Fruit fly (Drosophila melanogaster) whole organism, embryonic: ENCODE results near the gene Cyp313a3.

Experiments used
- ATbp ChIP-seq: fragments of 200-800 bp; sonication (Bioruptor generic); optimal IDR thresholded peaks from 2 replicates; lab custom pipeline; 2017; ENCODE audit warnings: missing biosample characterization, mild to moderate bottlenecking, missing genetic modification characterization, missing genetic modification reagents
- CG1024 ChIP-seq: fragments of 200-800 bp; sonication (Bioruptor generic); IDR thresholded peaks from 2 replicates; pipeline ENCODE4 v1.3.6; 2022; ENCODE audit warnings: missing biosample characterization, missing genetic modification characterization
- CG15479 ChIP-seq: fragments of 200-800 bp; sonication (Bioruptor generic); optimal IDR thresholded peaks from 3 replicates; lab custom pipeline; 2019; ENCODE audit warnings: missing biosample characterization, mild to moderate bottlenecking, missing genetic modification characterization, moderate library complexity
- CG15601 ChIP-seq: fragments of 200-800 bp; sonication (Bioruptor generic); optimal IDR thresholded peaks from 3 replicates; lab custom pipeline; 2019; ENCODE audit warnings: missing biosample characterization, mild to moderate bottlenecking, missing genetic modification characterization, moderate library complexity
- CG15696 ChIP-seq: fragments of 200-800 bp; sonication (Bioruptor generic); optimal IDR thresholded peaks from 2 replicates; lab custom pipeline; 2019; ENCODE audit warnings: missing biosample characterization, mild to moderate bottlenecking, missing genetic modification characterization, moderate library complexity
- CG1603 ChIP-seq: fragments of 200-800 bp; sonication (Bioruptor generic); optimal IDR thresholded peaks from 2 replicates; lab custom pipeline; 2019; ENCODE audit warnings: missing biosample characterization, mild to moderate bottlenecking, missing genetic modification characterization, moderate library complexity
- CG16779 ChIP-seq: fragments of 200-800 bp; sonication (Bioruptor generic); IDR thresholded peaks from 2 replicates; pipeline ENCODE4 v1.3.6; 2022; ENCODE audit warnings: missing biosample characterization, missing genetic modification characterization
- CG2678 ChIP-seq: fragments of 200-800 bp; sonication (Bioruptor generic); optimal IDR thresholded peaks from 3 replicates; lab custom pipeline; 2019; ENCODE audit warnings: missing biosample characterization, mild to moderate bottlenecking, missing genetic modification characterization, moderate library complexity
- CG2875 ChIP-seq: fragments of 200-800 bp; sonication (Bioruptor generic); optimal IDR thresholded peaks from 2 replicates; lab custom pipeline; 2017; ENCODE audit warnings: missing biosample characterization, mild to moderate bottlenecking, missing genetic modification characterization, missing genetic modification reagents
- CG31441 ChIP-seq: fragments of 200-800 bp; sonication (Bioruptor generic); IDR thresholded peaks from 2 replicates; pipeline ENCODE4 v1.3.6; 2022; ENCODE audit warnings: missing biosample characterization, missing genetic modification characterization
- CG33557 ChIP-seq: fragments of 200-800 bp; sonication (Bioruptor generic); optimal IDR thresholded peaks from 2 replicates; lab custom pipeline; 2019; ENCODE audit warnings: missing biosample characterization, mild to moderate bottlenecking, missing genetic modification characterization, moderate library complexity
- CG3407 ChIP-seq: fragments of 200-800 bp; sonication (Bioruptor generic); optimal IDR thresholded peaks from 2 replicates; lab custom pipeline; 2018; ENCODE audit warnings: missing biosample characterization, mild to moderate bottlenecking, missing genetic modification characterization
- CG4707 ChIP-seq: fragments of 200-800 bp; sonication (Bioruptor generic); optimal IDR thresholded peaks from 2 replicates; lab custom pipeline; 2018; ENCODE audit warnings: missing biosample characterization, mild to moderate bottlenecking, missing genetic modification characterization, moderate library complexity
- CG5180 ChIP-seq: fragments of 200-800 bp; sonication (Bioruptor generic); optimal IDR thresholded peaks from 3 replicates; lab custom pipeline; 2017; ENCODE audit warnings: missing biosample characterization, missing genetic modification characterization, mild to moderate bottlenecking, moderate library complexity, missing genetic modification reagents
- CG8359 ChIP-seq: fragments of 200-800 bp; sonication (Bioruptor generic); optimal IDR thresholded peaks from 2 replicates; lab custom pipeline; 2017; ENCODE audit warnings: missing biosample characterization, mild to moderate bottlenecking, missing genetic modification characterization, borderline replicate concordance
- CG8388 ChIP-seq: fragments of 200-800 bp; sonication (Bioruptor generic); optimal IDR thresholded peaks from 2 replicates; lab custom pipeline; 2019; ENCODE audit warnings: missing biosample characterization, mild to moderate bottlenecking, missing genetic modification characterization, moderate library complexity
- D ChIP-seq, 2 experiments: fragments of 200-800 bp in 1 of 2; fragments of >200 bp in 1 of 2; sonication (Bioruptor generic) in 1 of 2; optimal IDR thresholded peaks; 2 replicates in 1 of 2; 3 replicates in 1 of 2; lab custom pipeline; 2017; ENCODE audit warnings: mild to moderate bottlenecking in 1 of 2, missing biosample characterization in 1 of 2, missing genetic modification characterization in 1 of 2, missing genetic modification reagents in 1 of 2
- Dek ChIP-seq: fragments of 200-800 bp; sonication (Bioruptor generic); optimal IDR thresholded peaks from 3 replicates; lab custom pipeline; 2019; ENCODE audit warnings: missing biosample characterization, mild to moderate bottlenecking, missing genetic modification characterization, moderate library complexity
- Hand ChIP-seq: fragments of 200-800 bp; sonication (Bioruptor generic); optimal IDR thresholded peaks from 2 replicates; lab custom pipeline; 2017; ENCODE audit warnings: mild to moderate bottlenecking, missing biosample characterization, missing genetic modification reagents, missing genetic modification characterization
- NfI ChIP-seq: fragments of 200-800 bp; sonication (Bioruptor generic); optimal IDR thresholded peaks from 3 replicates; lab custom pipeline; 2018; ENCODE audit warnings: missing biosample characterization, mild to moderate bottlenecking, missing genetic modification characterization, moderate library complexity
- Sox100B ChIP-seq: fragments of 200-800 bp; sonication (Bioruptor generic); optimal IDR thresholded peaks from 3 replicates; lab custom pipeline; 2018; ENCODE audit warnings: missing biosample characterization, mild to moderate bottlenecking, missing genetic modification characterization
- Spps ChIP-seq: fragments of 200-800 bp; sonication (Bioruptor generic); optimal IDR thresholded peaks from 2 replicates; lab custom pipeline; 2018; ENCODE audit warnings: missing biosample characterization, mild to moderate bottlenecking, missing genetic modification characterization
- Xrp1 ChIP-seq: fragments of 200-800 bp; sonication (Bioruptor generic); IDR thresholded peaks from 2 replicates; pipeline ENCODE4 v1.3.6; 2022; ENCODE audit warnings: missing biosample characterization, missing genetic modification characterization
- ac ChIP-seq: fragments of 200-800 bp; sonication (Bioruptor generic); optimal IDR thresholded peaks from 3 replicates; lab custom pipeline; 2017; ENCODE audit warnings: missing biosample characterization, mild to moderate bottlenecking, missing genetic modification characterization
- ara ChIP-seq: fragments of 200-800 bp; sonication (Bioruptor generic); IDR thresholded peaks from 2 replicates; pipeline ENCODE4 v1.3.6; 2022; ENCODE audit warnings: missing biosample characterization, missing genetic modification characterization
- bsh ChIP-seq, 2 experiments: fragments of 200-800 bp; sonication (Bioruptor generic); optimal IDR thresholded peaks; 2 replicates each; lab custom pipeline; 2017 to 2018; ENCODE audit warnings: mild to moderate bottlenecking in 2 of 2, missing biosample characterization in 2 of 2, missing genetic modification characterization in 2 of 2, moderate library complexity in 1 of 2
- cato ChIP-seq: fragments of 200-800 bp; sonication (Bioruptor generic); optimal IDR thresholded peaks from 2 replicates; lab custom pipeline; 2016; ENCODE audit warnings: missing biosample characterization, missing genetic modification characterization, borderline replicate concordance
- cwo ChIP-seq: fragments of 200-800 bp; sonication (Bioruptor generic); optimal IDR thresholded peaks from 3 replicates; lab custom pipeline; 2017; ENCODE audit warnings: missing biosample characterization, missing genetic modification characterization, mild to moderate bottlenecking, moderate library complexity, missing genetic modification reagents
- dati ChIP-seq: fragments of 200-800 bp; sonication (Bioruptor generic); IDR thresholded peaks from 2 replicates; pipeline ENCODE4 v1.3.6; 2022; ENCODE audit warnings: missing biosample characterization, missing genetic modification characterization
- dmrt11E ChIP-seq: fragments of 200-800 bp; sonication (Bioruptor generic); optimal IDR thresholded peaks from 3 replicates; lab custom pipeline; 2018; ENCODE audit warnings: missing biosample characterization, mild to moderate bottlenecking, missing genetic modification characterization, moderate library complexity
- fd64A ChIP-seq: fragments of 200-800 bp; sonication (Bioruptor generic); optimal IDR thresholded peaks from 3 replicates; lab custom pipeline; 2018; ENCODE audit warnings: missing biosample characterization, mild to moderate bottlenecking, missing genetic modification characterization
- jigr1 ChIP-seq: fragments of 200-800 bp; sonication (Bioruptor generic); IDR thresholded peaks from 3 replicates; pipeline ENCODE4 v1.3.6; 2022; ENCODE audit warnings: missing biosample characterization, missing genetic modification characterization
- kni ChIP-seq: fragments of 200-800 bp; sonication (Bioruptor generic); optimal IDR thresholded peaks from 3 replicates; lab custom pipeline; 2017; ENCODE audit warnings: mild to moderate bottlenecking, missing biosample characterization, missing genetic modification reagents, missing genetic modification characterization
- lola ChIP-seq, 3 experiments: fragments of >200 bp in 2 of 3; fragments of 200-800 bp in 1 of 3; sonication (Bioruptor generic) in 1 of 3; optimal IDR thresholded peaks; 2 replicates each; lab custom pipeline; 2017 to 2019; ENCODE audit warnings: missing biosample characterization in 3 of 3, missing genetic modification characterization in 3 of 3, mild to moderate bottlenecking in 1 of 3, moderate library complexity in 1 of 3
- odd ChIP-seq: fragments of 200-800 bp; sonication (Bioruptor generic); optimal IDR thresholded peaks from 2 replicates; lab custom pipeline; 2017; ENCODE audit warnings: missing biosample characterization, mild to moderate bottlenecking, missing genetic modification characterization
- org-1 ChIP-seq: fragments of 200-800 bp; sonication (Bioruptor generic); optimal IDR thresholded peaks from 2 replicates; lab custom pipeline; 2017; ENCODE audit warnings: missing biosample characterization, missing genetic modification characterization
- p53 ChIP-seq: fragments of 200-800 bp; sonication (Bioruptor generic); optimal IDR thresholded peaks from 2 replicates; lab custom pipeline; 2016; ENCODE audit warnings: missing biosample characterization, missing genetic modification characterization
- sd ChIP-seq: fragments of 200-800 bp; sonication (Bioruptor generic); optimal IDR thresholded peaks from 3 replicates; lab custom pipeline; 2018; ENCODE audit warnings: missing biosample characterization, mild to moderate bottlenecking, missing genetic modification characterization, moderate library complexity
- sens ChIP-seq: fragments of 200-800 bp; sonication (Bioruptor generic); peaks from one replicate; lab custom pipeline; 2016; ENCODE audit warnings: missing biosample characterization, missing genetic modification characterization
- tll ChIP-seq, 2 experiments: fragments of 200-800 bp in 1 of 2; fragments of >200 bp in 1 of 2; sonication (Bioruptor generic) in 1 of 2; optimal IDR thresholded peaks; 2 replicates each; lab custom pipeline; 2017 to 2019; ENCODE audit warnings: missing biosample characterization in 2 of 2, missing genetic modification characterization in 2 of 2, mild to moderate bottlenecking in 1 of 2, moderate library complexity in 1 of 2
- twi ChIP-seq: fragments of 200-800 bp; optimal IDR thresholded peaks from 2 replicates; lab custom pipeline; 2019; ENCODE audit warnings: missing biosample characterization, mild to moderate bottlenecking, missing genetic modification characterization, moderate library complexity
- wek ChIP-seq: fragments of 200-800 bp; sonication (Bioruptor generic); optimal IDR thresholded peaks from 3 replicates; lab custom pipeline; 2018; ENCODE audit warnings: missing biosample characterization, mild to moderate bottlenecking, missing genetic modification characterization, moderate library complexity
- zfh1 ChIP-seq: fragments of 200-800 bp; sonication (Bioruptor generic); IDR thresholded peaks from 3 replicates; pipeline ENCODE4 v1.3.6; 2022; ENCODE audit warnings: missing biosample characterization, missing genetic modification characterization

Cyp313a3 gene

DNA sequence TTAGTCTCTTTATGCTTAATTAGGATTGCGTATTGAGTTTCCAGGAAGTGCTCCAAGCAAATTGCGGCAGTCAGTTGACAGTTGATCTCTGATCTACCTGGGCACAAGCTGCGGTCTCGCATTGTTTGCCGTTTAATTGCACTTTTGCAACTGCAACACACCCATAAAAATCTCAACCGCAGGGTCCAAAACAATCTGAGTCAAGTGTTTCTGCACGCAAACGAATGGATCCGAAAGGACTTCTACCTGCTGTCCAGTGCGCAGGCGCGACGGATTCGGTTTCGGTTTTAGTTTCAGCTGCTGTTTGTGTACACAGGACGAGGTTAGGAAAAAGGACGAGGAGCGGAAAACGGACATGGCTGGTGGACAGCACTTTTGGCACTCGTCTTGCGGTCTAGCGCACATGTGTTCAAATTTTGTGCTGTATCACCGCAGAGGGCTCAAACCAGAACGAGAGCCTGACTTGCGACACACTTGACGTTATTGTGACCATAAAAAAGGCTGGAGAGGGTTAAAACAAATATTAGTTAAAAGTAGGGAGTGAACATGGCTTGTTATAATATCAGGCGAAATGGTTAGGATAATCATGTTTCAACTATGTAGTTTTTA lies 13.5 kb upstream of the Cyp313a3 start (continued):
- TF ChIP-seq kni (GFP tag; lab: Kevin White, UChicago): no peak
- TF ChIP-seq ac (GFP tag; lab: Kevin White, UChicago): peak; percentile 59
- no peak for TF ChIP-seq Dek (tag; lab: Kevin White, UChicago)
- no peak for TF ChIP-seq Spps (tag; lab: Kevin White, UChicago)
- TF ChIP-seq NfI (GFP tag; lab: Kevin White, UChicago): no peak
- TF ChIP-seq D (optimal IDR thresholded peaks at IDR 0.05; lab: Kevin White, UChicago): peak; percentile 92
- TF ChIP-seq D (GFP tag; optimal IDR thresholded peaks at IDR 0.05; lab: Kevin White, UChicago): no peak
- TF ChIP-seq, all 482 proteins: peak for 10

DNA sequence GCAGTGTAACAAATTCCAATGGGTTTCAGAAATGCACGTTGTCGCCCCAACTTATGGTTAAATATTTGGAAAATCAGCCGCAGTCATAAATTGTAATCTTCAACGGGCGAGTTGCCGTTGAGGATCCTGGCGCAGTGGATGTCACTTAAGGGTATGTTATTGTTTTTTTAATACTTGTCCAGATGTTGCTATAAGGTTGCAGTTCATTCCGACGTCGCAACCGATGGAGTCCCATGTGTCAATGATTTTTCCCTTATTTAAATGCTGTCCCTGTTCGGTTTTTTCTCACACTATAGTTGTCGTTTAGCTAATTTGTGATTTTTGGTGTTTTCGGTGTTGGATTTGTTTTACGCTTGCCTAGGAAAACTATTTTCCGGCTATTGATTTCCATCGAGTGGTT lies 12.5 kb upstream of the Cyp313a3 start:
- TF ChIP-seq twi (tag; lab: Kevin White, UChicago) (peak; percentile 94), ara (no peak), CG1024 (GFP tag; lab: Robert Waterston, UW) (no peak)
- TF ChIP-seq, all 482 proteins: peak for 1

DNA sequence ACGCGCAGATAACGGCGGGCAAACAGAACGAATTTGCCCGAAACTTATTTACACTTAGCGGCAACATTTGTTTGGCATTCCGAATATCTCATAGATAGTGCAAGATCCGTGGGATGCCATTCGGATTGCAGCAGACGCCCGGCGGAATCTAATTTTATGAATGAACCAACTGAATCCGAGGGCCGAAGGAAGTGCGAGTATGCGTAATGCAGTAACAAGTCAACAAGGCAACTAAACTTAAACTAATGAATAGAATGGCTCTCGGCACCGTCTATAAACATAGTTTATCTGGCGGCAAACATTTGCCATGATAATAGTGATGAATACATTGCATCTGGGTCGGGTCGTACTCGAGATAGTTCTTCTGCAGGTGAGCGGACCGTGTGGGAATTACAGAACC lies 11.1 kb upstream of the Cyp313a3 start:
- TF ChIP-seq CG8388 (GFP tag; lab: Kevin White, UChicago) (no peak), CG16779 (GFP tag; lab: Robert Waterston, UW) (no peak), Hand (no peak), fd64A (peak; percentile 8), ac (GFP tag; lab: Kevin White, UChicago) (peak; percentile 5), CG15696 (peak; percentile 25), tll (GFP tag; optimal IDR thresholded peaks at IDR 0.05; lab: Kevin White, UChicago) (peak in 1 of 2 experiments; percentile 8), cwo (GFP tag; lab: Kevin White, UChicago) (no peak), CG15601 (tag; lab: Kevin White, UChicago) (peak; percentile 45), jigr1 (GFP tag; lab: Robert Waterston, UW) (no peak), Sox100B (GFP tag; lab: Kevin White, UChicago) (peak; percentile 8), CG1603 (tag; lab: Kevin White, UChicago) (peak; percentile 41), cato (GFP tag; lab: Kevin White, UChicago) (no peak), CG2678 (tag; lab: Kevin White, UChicago) (peak; percentile 26), ATbp (peak; percentile 60), p53 (no peak), sd (tag; lab: Kevin White, UChicago) (peak; percentile 18), Xrp1 (GFP tag; lab: Robert Waterston, UW) (0 out of 2 replicates have a peak, but pooled peaks have one; percentile 15), wek (GFP tag; lab: Kevin White, UChicago) (peak; percentile 42), zfh1 (GFP tag; lab: Robert Waterston, UW) (0 out of 3 replicates have a peak, but pooled peaks have one; percentile 7), CG4707 (GFP tag; lab: Kevin White, UChicago) (no peak), dmrt11E (tag; lab: Kevin White, UChicago) (peak; percentile 20), CG2875 (peak; percentile 4), lola (GFP tag; optimal IDR thresholded peaks at IDR 0.05; lab: Kevin White, UChicago) (peak in 1 of 3 experiments; percentile 21), sens (GFP tag; lab: Kevin White, UChicago) (peak; percentile 71), dati (GFP tag; lab: Robert Waterston, UW) (no peak), odd (GFP tag; lab: Kevin White, UChicago) (peak; percentile 19), CG3407 (GFP tag; lab: Kevin White, UChicago) (peak; percentile 36), bsh (GFP tag; optimal IDR thresholded peaks at IDR 0.05; lab: Kevin White, UChicago) (peak in 1 of 2 experiments; percentile 19), org-1 (GFP tag; lab: Kevin White, UChicago) (peak; percentile 22), CG5180 (peak; percentile 18), CG33557 (GFP tag; lab: Kevin White, UChicago) (peak; percentile 4), CG15479 (GFP tag; lab: Kevin White, UChicago) (peak; percentile 53), CG31441 (peak; percentile 18; the same call in 1 of the 2 replicates), CG8359 (GFP tag; lab: Kevin White, UChicago) (peak; percentile 12)
